Worm (Caenorhabditis elegans) whole organism, L1 larva: ENCODE data around the gene tmem-24.
A peak's percentile ranks its signal among the peaks of the same experiment; 100 is the strongest.

ENCODE experiments used
- C04F5.9 ChIP-seq: sonication (generic microtip); optimal IDR thresholded peaks from 2 replicates; lab custom pipeline; 2016; ENCODE audit warnings: missing genetic modification characterization, missing compliant biosample characterization
- C16A3.4 ChIP-seq: fragments of 150-350 bp; optimal IDR thresholded peaks from 2 replicates; lab custom pipeline; 2014; ENCODE audit warnings: missing biosample characterization, missing genetic modification characterization
- ama-1 ChIP-seq: fragments of 150-350 bp; optimal IDR thresholded peaks from 2 replicates; lab custom pipeline; 2014
- blmp-1 ChIP-seq: fragments of 150-350 bp; optimal IDR thresholded peaks from 2 replicates; lab custom pipeline; 2014; ENCODE audit warnings: missing biosample characterization, missing genetic modification characterization
- ceh-88 ChIP-seq: fragments of 200-800 bp; sonication (Bioruptor generic); IDR thresholded peaks from 2 replicates; pipeline ENCODE4 v1.3.6; 2022; ENCODE audit warnings: missing genetic modification characterization, missing compliant biosample characterization
- dpl-1 ChIP-seq, 3 experiments: fragments of 150-350 bp in 2 of 3; sonication (generic microtip) in 1 of 3; optimal IDR thresholded peaks; 2 replicates each; lab custom pipeline; 2014 to 2017; ENCODE audit warnings: missing biosample characterization in 3 of 3, missing genetic modification characterization in 3 of 3, missing genetic modification reagents in 3 of 3
- dsc-1 ChIP-seq: sonication (generic microtip); optimal IDR thresholded peaks from 2 replicates; lab custom pipeline; 2016; ENCODE audit warnings: mild to moderate bottlenecking, missing genetic modification characterization, missing compliant biosample characterization
- efl-1 ChIP-seq, 4 experiments: fragments of 150-350 bp; optimal IDR thresholded peaks in 3 of 4; peaks in 1 of 4; 1 replicate in 1 of 4; 2 replicates in 3 of 4; lab custom pipeline; 2014; ENCODE audit warnings: missing biosample characterization in 2 of 4, missing genetic modification characterization in 2 of 4, missing genetic modification reagents in 2 of 4
- egl-13 ChIP-seq: sonication (generic microtip); optimal IDR thresholded peaks from 2 replicates; lab custom pipeline; 2016; ENCODE audit warnings: missing genotype, missing genetic modification reagents, missing genetic modification characterization, missing compliant biosample characterization
- egl-27 ChIP-seq, 2 experiments: fragments of 150-350 bp in 1 of 2; sonication (generic microtip); optimal IDR thresholded peaks; 3 replicates each; lab custom pipeline; 2017 to 2018; ENCODE audit warnings: missing biosample characterization in 2 of 2, missing genetic modification characterization in 2 of 2, missing genetic modification reagents in 2 of 2
- elt-3 ChIP-seq, 6 experiments: fragments of 150-350 bp in 1 of 6; sonication (generic microtip); optimal IDR thresholded peaks; 2 replicates each; lab custom pipeline; 2017 to 2018; ENCODE audit warnings: missing biosample characterization in 6 of 6, missing genetic modification characterization in 6 of 6, inconsistent platforms in 1 of 6
- fkh-10 ChIP-seq: sonication (generic microtip); optimal IDR thresholded peaks from 2 replicates; lab custom pipeline; 2017; ENCODE audit warnings: missing biosample characterization, missing genetic modification reagents, missing genetic modification characterization
- fkh-8 ChIP-seq: sonication (generic microtip); optimal IDR thresholded peaks from 2 replicates; lab custom pipeline; 2016; ENCODE audit warnings: mild to moderate bottlenecking, missing genetic modification characterization, missing compliant biosample characterization
- fos-1 ChIP-seq: fragments of 150-350 bp; optimal IDR thresholded peaks from 2 replicates; lab custom pipeline; 2014; ENCODE audit warnings: missing biosample characterization, missing genetic modification characterization
- hlh-4 ChIP-seq: sonication (generic microtip); optimal IDR thresholded peaks from 2 replicates; lab custom pipeline; 2016; ENCODE audit warnings: mild to moderate bottlenecking, missing genetic modification characterization, missing compliant biosample characterization
- hpl-2 ChIP-seq: fragments of 150-350 bp; optimal IDR thresholded peaks from 2 replicates; lab custom pipeline; 2014; ENCODE audit warnings: missing biosample characterization, missing genetic modification reagents, missing genetic modification characterization
- irx-1 ChIP-seq: sonication (generic microtip); optimal IDR thresholded peaks from 2 replicates; lab custom pipeline; 2016; ENCODE audit warnings: missing genetic modification characterization, missing compliant biosample characterization
- isw-1 ChIP-seq: fragments of 200-800 bp; sonication (Bioruptor generic); IDR thresholded peaks from 2 replicates; pipeline ENCODE4 v1.3.6; 2022; ENCODE audit warnings: missing genetic modification characterization, missing compliant biosample characterization
- lin-14 ChIP-seq: fragments of 200-800 bp; sonication (Bioruptor generic); optimal IDR thresholded peaks from 2 replicates; lab custom pipeline; 2018; ENCODE audit warnings: mild to moderate bottlenecking, missing genetic modification characterization, moderate library complexity, missing compliant biosample characterization
- lin-15B ChIP-seq: fragments of 150-350 bp; sonication (generic microtip); optimal IDR thresholded peaks from 3 replicates; lab custom pipeline; 2014; ENCODE audit warnings: missing biosample characterization, missing genetic modification characterization
- lsy-2 ChIP-seq, 2 experiments: fragments of 150-350 bp; optimal IDR thresholded peaks; 2 replicates each; lab custom pipeline; 2014; ENCODE audit warnings: missing biosample characterization in 2 of 2, missing genetic modification characterization in 2 of 2
- mab-9 ChIP-seq: fragments of 200-800 bp; sonication (Bioruptor generic); IDR thresholded peaks from 2 replicates; pipeline ENCODE4 v1.3.6; 2022; ENCODE audit warnings: missing genetic modification reagents, missing genetic modification characterization, missing compliant biosample characterization
- mdl-1 ChIP-seq, 2 experiments: fragments of 150-350 bp; optimal IDR thresholded peaks; 2 replicates each; lab custom pipeline; 2014 to 2017; ENCODE audit warnings: missing biosample characterization in 2 of 2, missing genetic modification characterization in 2 of 2, inconsistent platforms in 1 of 2
- nhr-12 ChIP-seq: sonication (generic microtip); optimal IDR thresholded peaks from 2 replicates; lab custom pipeline; 2017; ENCODE audit warnings: missing biosample characterization, missing genetic modification characterization
- nhr-19 ChIP-seq: fragments of 200-800 bp; sonication (Bioruptor generic); conservative IDR thresholded peaks from 2 replicates; pipeline ENCODE4 v1.3.6; 2022; ENCODE audit warnings: missing genetic modification characterization, missing compliant biosample characterization
- nhr-20 ChIP-seq: sonication (generic microtip); optimal IDR thresholded peaks from 2 replicates; lab custom pipeline; 2016; ENCODE audit warnings: mild to moderate bottlenecking, missing genetic modification characterization, missing compliant biosample characterization
- nhr-47 ChIP-seq: sonication (generic microtip); optimal IDR thresholded peaks from 2 replicates; lab custom pipeline; 2016; ENCODE audit warnings: mild to moderate bottlenecking, missing genetic modification characterization, moderate library complexity, missing compliant biosample characterization
- nhr-71 ChIP-seq: sonication (generic microtip); optimal IDR thresholded peaks from 2 replicates; lab custom pipeline; 2016; ENCODE audit warnings: mild to moderate bottlenecking, missing genetic modification characterization, moderate library complexity, missing compliant biosample characterization
- nhr-77 ChIP-seq: fragments of 150-350 bp; optimal IDR thresholded peaks from 2 replicates; lab custom pipeline; 2014; ENCODE audit warnings: missing biosample characterization, missing genetic modification characterization
- nhr-85 ChIP-seq: sonication (generic microtip); peaks from one replicate; lab custom pipeline; 2016; ENCODE audit warnings: missing genetic modification characterization, inconsistent platforms, missing compliant biosample characterization
- nhr-90 ChIP-seq: sonication (generic microtip); optimal IDR thresholded peaks from 2 replicates; lab custom pipeline; 2016; ENCODE audit warnings: mild to moderate bottlenecking, missing genetic modification characterization, missing compliant biosample characterization; ENCODE audit not compliant: poor library complexity
- pax-3 ChIP-seq: fragments of 200-800 bp; sonication (Bioruptor generic); optimal IDR thresholded peaks from 2 replicates; lab custom pipeline; 2018; ENCODE audit warnings: mild to moderate bottlenecking, missing genetic modification characterization, moderate library complexity, missing compliant biosample characterization
- pqm-1 ChIP-seq: sonication (generic microtip); optimal IDR thresholded peaks from 3 replicates; lab custom pipeline; 2017; ENCODE audit warnings: missing biosample characterization, missing genetic modification characterization
- rnt-1 ChIP-seq: sonication (generic microtip); optimal IDR thresholded peaks from 2 replicates; lab custom pipeline; 2016; ENCODE audit warnings: mild to moderate bottlenecking, missing genetic modification characterization, moderate library complexity, missing compliant biosample characterization
- snpc-4 ChIP-seq: fragments of 150-350 bp; optimal IDR thresholded peaks from 2 replicates; lab custom pipeline; 2014; ENCODE audit warnings: missing biosample characterization, missing genetic modification characterization
- snu-23 ChIP-seq: sonication (generic microtip); optimal IDR thresholded peaks from 2 replicates; lab custom pipeline; 2016; ENCODE audit warnings: missing genetic modification characterization, missing compliant biosample characterization
- sox-4 ChIP-seq: sonication (generic microtip); optimal IDR thresholded peaks from 2 replicates; lab custom pipeline; 2016; ENCODE audit warnings: missing genetic modification characterization, missing compliant biosample characterization
- sptf-1 ChIP-seq: fragments of 150-350 bp; optimal IDR thresholded peaks from 2 replicates; lab custom pipeline; 2014; ENCODE audit warnings: missing biosample characterization, missing genetic modification characterization
- sup-37 ChIP-seq: fragments of 200-800 bp; sonication (Bioruptor generic); optimal IDR thresholded peaks from 2 replicates; lab custom pipeline; 2018; ENCODE audit warnings: mild to moderate bottlenecking, missing genetic modification characterization, missing compliant biosample characterization
- swsn-7 ChIP-seq: sonication (generic microtip); optimal IDR thresholded peaks from 2 replicates; lab custom pipeline; 2016; ENCODE audit warnings: missing genetic modification characterization, missing compliant biosample characterization
- unc-130 ChIP-seq: fragments of 150-350 bp; optimal IDR thresholded peaks from 2 replicates; lab custom pipeline; 2017; ENCODE audit warnings: missing biosample characterization, missing genetic modification characterization, inconsistent platforms
- unc-62 ChIP-seq: fragments of 150-350 bp; optimal IDR thresholded peaks from 2 replicates; lab custom pipeline; 2014; ENCODE audit warnings: missing biosample characterization, missing genetic modification reagents, missing genetic modification characterization
- unc-86 ChIP-seq: sonication (generic microtip); optimal IDR thresholded peaks from 2 replicates; lab custom pipeline; 2016; ENCODE audit warnings: missing genetic modification characterization, missing compliant biosample characterization
- unc-98 ChIP-seq: fragments of 200-800 bp; sonication (Bioruptor generic); IDR thresholded peaks from 2 replicates; pipeline ENCODE4 v1.3.6; 2022; ENCODE audit warnings: missing genetic modification characterization, missing compliant biosample characterization
- vab-15 ChIP-seq: sonication (generic microtip); optimal IDR thresholded peaks from 2 replicates; lab custom pipeline; 2017; ENCODE audit warnings: missing genotype, mild to moderate bottlenecking, missing genetic modification characterization, missing compliant biosample characterization
- zag-1 ChIP-seq: fragments of 150-350 bp; optimal IDR thresholded peaks from 2 replicates; lab custom pipeline; 2014; ENCODE audit warnings: missing biosample characterization, missing genetic modification characterization
- zip-4 ChIP-seq: fragments of 200-800 bp; sonication (Bioruptor generic); optimal IDR thresholded peaks from 2 replicates; lab custom pipeline; 2018; ENCODE audit warnings: mild to moderate bottlenecking, missing genetic modification characterization, moderate library complexity, missing compliant biosample characterization
- ztf-11 ChIP-seq, 2 experiments: sonication (generic microtip); optimal IDR thresholded peaks; 2 replicates each; lab custom pipeline; 2016 to 2017; ENCODE audit warnings: missing genetic modification characterization in 2 of 2, missing biosample characterization in 1 of 2, missing compliant biosample characterization in 1 of 2

The tmem-24 gene

ce11 chrX:3693138-3693537 lies 48.4 kb upstream of the tmem-24 start, which contains the start of gene C02F12.8:
C02F12.8 (minus strand) TSS chrX:3693238.
- no peak for TF ChIP-seq nhr-19
- TF ChIP-seq nhr-71: no peak
- TF ChIP-seq C04F5.9 (tag; lab: Kevin White, UChicago): no peak
- no peak for TF ChIP-seq dpl-1 (GFP tag; optimal IDR thresholded peaks at IDR 0.05; lab: Kevin White, UChicago)
- no peak for TF ChIP-seq lin-15B (tag; lab: Kevin White, UChicago)

- TF ChIP-seq egl-13 (tag; lab: Kevin White, UChicago) (no peak), fkh-8 (no peak), sox-4 (tag; lab: Kevin White, UChicago) (no peak), nhr-12 (tag; lab: Kevin White, UChicago) (no peak), nhr-20 (no peak), blmp-1 (tag; lab: Kevin White, UChicago) (no peak), sptf-1 (tag; lab: Kevin White, UChicago) (no peak), elt-3 (tag; optimal IDR thresholded peaks at IDR 0.05; lab: Kevin White, UChicago) (no peak), zag-1 (tag; lab: Kevin White, UChicago) (no peak)
Observed at ce11 chrX:3689802-3690201, 45.1 kb upstream of the tmem-24 start.

- no peak for TF ChIP-seq hpl-2 (GFP tag; lab: Kevin White, UChicago)
- peak; percentile 27; the same call in 1 of the 2 replicates for TF ChIP-seq nhr-19
- TF ChIP-seq nhr-47 (tag; lab: Kevin White, UChicago): peak; percentile 3
- TF ChIP-seq unc-98: no peak
- TF ChIP-seq vab-15: no peak
- no peak for TF ChIP-seq sptf-1 (tag; lab: Kevin White, UChicago)
- no peak for TF ChIP-seq fos-1 (tag; lab: Kevin White, UChicago)
- TF ChIP-seq elt-3 (tag; optimal IDR thresholded peaks at IDR 0.05; lab: Kevin White, UChicago): no peak
- no peak for TF ChIP-seq unc-62 (GFP tag; lab: Kevin White, UChicago)
- TF ChIP-seq C16A3.4 (tag; lab: Kevin White, UChicago): no peak
- TF ChIP-seq fkh-8: no peak
- TF ChIP-seq rnt-1: peak; percentile 47
- peak; percentile 31 for TF ChIP-seq snu-23
- peak; percentile 65 for TF ChIP-seq nhr-71
- TF ChIP-seq mdl-1 (tag; optimal IDR thresholded peaks at IDR 0.05; lab: Kevin White, UChicago): peak in 1 of 2 experiments; percentile 12
- TF ChIP-seq nhr-90 (tag; lab: Kevin White, UChicago): no peak
- TF ChIP-seq nhr-85: no peak
- no peak for TF ChIP-seq unc-86 (tag; lab: Kevin White, UChicago)
- TF ChIP-seq zip-4: no peak
- TF ChIP-seq lsy-2 (tag; optimal IDR thresholded peaks at IDR 0.05; lab: Kevin White, UChicago): peak in 1 of 2 experiments; percentile 9
- TF ChIP-seq sup-37 (GFP tag; lab: Kevin White, UChicago): no peak
- no peak for TF ChIP-seq snpc-4 (tag; lab: Kevin White, UChicago)
- TF ChIP-seq swsn-7: no peak
- TF ChIP-seq unc-130 (tag; lab: Kevin White, UChicago): peak; percentile 17
- TF ChIP-seq pax-3 (tag; lab: Kevin White, UChicago): no peak
- no peak for TF ChIP-seq ama-1
- TF ChIP-seq ceh-88 (GFP tag; lab: Robert Waterston, UW): no peak
- TF ChIP-seq nhr-77 (tag; lab: Kevin White, UChicago): no peak
- TF ChIP-seq efl-1 (optimal IDR thresholded peaks at IDR 0.05; lab: Kevin White, UChicago): no peak
- peak in 1 of 2 experiments; percentile 70 for TF ChIP-seq efl-1 (GFP tag; optimal IDR thresholded peaks at IDR 0.05 in 1 of 2; lab: Kevin White, UChicago)
- no peak for TF ChIP-seq ztf-11 (tag; optimal IDR thresholded peaks at IDR 0.05; lab: Kevin White, UChicago)
- TF ChIP-seq lin-14: peak; percentile 67
- no peak for TF ChIP-seq nhr-12 (tag; lab: Kevin White, UChicago)
- TF ChIP-seq dsc-1 (tag; lab: Kevin White, UChicago): no peak
- no peak for TF ChIP-seq irx-1
- TF ChIP-seq pqm-1 (tag; lab: Kevin White, UChicago): no peak
- TF ChIP-seq isw-1 (GFP tag; lab: Robert Waterston, UW): no peak
- TF ChIP-seq hlh-4 (tag; lab: Kevin White, UChicago): no peak
- TF ChIP-seq egl-27 (tag; optimal IDR thresholded peaks at IDR 0.05; lab: Kevin White, UChicago): no peak
- no peak for TF ChIP-seq dpl-1 (GFP tag; optimal IDR thresholded peaks at IDR 0.05; lab: Kevin White, UChicago)
- no peak for TF ChIP-seq mab-9
- no peak for TF ChIP-seq fkh-10 (GFP tag; lab: Kevin White, UChicago)
Observed at ce11 chrX:3689155-3689719, 44.5 kb upstream of the tmem-24 start, which contains the start of gene tag-278. tag-278 (minus strand) TSS chrX:3689205.
